Fruit fly (Drosophila melanogaster) whole organism, embryonic: ENCODE data around the gene Txl.

ENCODE experiments used
- caup ChIP-seq: fragments of 200-800 bp; sonication (Bioruptor generic); optimal IDR thresholded peaks from 3 replicates; lab custom pipeline; 2017; ENCODE audit warnings: missing biosample characterization, mild to moderate bottlenecking, missing genetic modification characterization, moderate library complexity; ENCODE audit not compliant: severe bottlenecking
- dan ChIP-seq: fragments of 200-800 bp; sonication (Bioruptor generic); IDR thresholded peaks from 2 replicates; pipeline ENCODE4 v1.3.6; 2022; ENCODE audit warnings: missing biosample characterization, missing genetic modification characterization

- TF ChIP-seq dan (GFP tag; lab: Robert Waterston, UW) (no peak), caup (GFP tag; lab: Kevin White, UChicago) (no peak)
Measured at dm6 chr3L:5793967-5794366, 28.3 kb downstream of the Txl start, which contains the start of gene Bre1.
